Worm (Caenorhabditis elegans) whole organism, L4 larva: ENCODE results near the gene ltah-1.2.

Experiments used
- D1046.2 ChIP-seq: fragments of 200-800 bp; sonication (Bioruptor generic); IDR thresholded peaks from 2 replicates; pipeline ENCODE4 v1.3.6; 2022; ENCODE audit warnings: missing genetic modification characterization, missing compliant biosample characterization
- F44E2.7 ChIP-seq: fragments of 200-800 bp; sonication (Bioruptor generic); IDR thresholded peaks from 2 replicates; pipeline ENCODE4 v2.1.2; 2022; ENCODE audit warnings: missing genetic modification characterization, missing compliant biosample characterization
- R02D3.7 ChIP-seq: fragments of 150-350 bp; sonication (generic microtip); optimal IDR thresholded peaks from 3 replicates; lab custom pipeline; 2014; ENCODE audit warnings: missing biosample characterization, missing genetic modification characterization
- T20F7.1 ChIP-seq: fragments of 200-800 bp; sonication (Bioruptor generic); optimal IDR thresholded peaks from 2 replicates; lab custom pipeline; 2018; ENCODE audit warnings: mild to moderate bottlenecking, missing genetic modification characterization, missing compliant biosample characterization
- T26A8.4 ChIP-seq: fragments of 200-800 bp; sonication (Bioruptor generic); IDR thresholded peaks from 2 replicates; pipeline ENCODE4 v1.3.6; 2022; ENCODE audit warnings: missing genetic modification characterization, missing compliant biosample characterization
- Y105C5A.15 ChIP-seq: fragments of 200-800 bp; sonication (Bioruptor generic); IDR thresholded peaks from 2 replicates; pipeline ENCODE4 v1.3.6; 2022; ENCODE audit warnings: missing genetic modification characterization, missing compliant biosample characterization
- Y48G9A.11 ChIP-seq: fragments of 200-800 bp; sonication (Bioruptor generic); IDR thresholded peaks from 2 replicates; pipeline ENCODE4 v1.3.6; 2022; ENCODE audit warnings: missing genetic modification reagents, missing genetic modification characterization, missing compliant biosample characterization
- Y5F2A.4 ChIP-seq: fragments of 200-800 bp; sonication (Bioruptor generic); optimal IDR thresholded peaks from 2 replicates; lab custom pipeline; 2018; ENCODE audit warnings: mild to moderate bottlenecking, missing genetic modification characterization, missing compliant biosample characterization
- Y75B8A.6 ChIP-seq: fragments of 200-800 bp; sonication (Bioruptor generic); IDR thresholded peaks from 2 replicates; pipeline ENCODE4 v1.3.6; 2022; ENCODE audit warnings: missing genetic modification reagents, missing genetic modification characterization, missing compliant biosample characterization
- ZK337.2 ChIP-seq: fragments of 200-800 bp; sonication (Bioruptor generic); IDR thresholded peaks from 2 replicates; pipeline ENCODE4 v1.3.6; 2022; ENCODE audit warnings: missing genetic modification reagents, missing genetic modification characterization, missing compliant biosample characterization
- ZK546.5 ChIP-seq, 2 experiments: sonication (generic microtip); optimal IDR thresholded peaks; 2 replicates each; lab custom pipeline; 2017; ENCODE audit warnings: missing biosample characterization in 2 of 2, missing genetic modification characterization in 2 of 2
- aly-2 ChIP-seq: sonication (generic microtip); optimal IDR thresholded peaks from 2 replicates; lab custom pipeline; 2018; ENCODE audit warnings: missing biosample characterization, missing genetic modification characterization
- arid-1 ChIP-seq: fragments of 200-800 bp; sonication (Bioruptor generic); conservative IDR thresholded peaks from 2 replicates; pipeline ENCODE4 v1.3.6; 2022; ENCODE audit warnings: missing genetic modification reagents, missing genetic modification characterization, missing compliant biosample characterization
- ceh-20 ChIP-seq: fragments of 200-800 bp; sonication (Bioruptor generic); IDR thresholded peaks from 2 replicates; pipeline ENCODE4 v1.3.6; 2022; ENCODE audit warnings: missing genetic modification reagents, missing genetic modification characterization, missing compliant biosample characterization
- ceh-32 ChIP-seq: sonication (generic microtip); optimal IDR thresholded peaks from 2 replicates; lab custom pipeline; 2016; ENCODE audit warnings: mild to moderate bottlenecking, missing genetic modification characterization, missing compliant biosample characterization; ENCODE audit not compliant: poor library complexity
- ceh-44 ChIP-seq: fragments of 200-800 bp; sonication (Bioruptor generic); IDR thresholded peaks from 2 replicates; pipeline ENCODE4 v1.3.6; 2022; ENCODE audit warnings: missing genetic modification reagents, missing genetic modification characterization, missing compliant biosample characterization
- ceh-62 ChIP-seq: sonication (generic microtip); optimal IDR thresholded peaks from 2 replicates; lab custom pipeline; 2017; ENCODE audit warnings: missing biosample characterization, missing genetic modification characterization
- ceh-82 ChIP-seq: sonication (generic microtip); optimal IDR thresholded peaks from 2 replicates; lab custom pipeline; 2017; ENCODE audit warnings: missing biosample characterization, missing genetic modification characterization
- ces-1 ChIP-seq: fragments of 150-350 bp; sonication (generic microtip); optimal IDR thresholded peaks from 4 replicates; lab custom pipeline; 2014; ENCODE audit warnings: missing biosample characterization, missing genetic modification reagents, missing genetic modification characterization
- cey-2 ChIP-seq: sonication (generic microtip); optimal IDR thresholded peaks from 3 replicates; lab custom pipeline; 2017; ENCODE audit warnings: missing genetic modification characterization, mild to moderate bottlenecking, missing compliant biosample characterization, antibody characterized with exemption, borderline replicate concordance; ENCODE audit not compliant: insufficient read depth
- daf-12 ChIP-seq: fragments of 150-350 bp; optimal IDR thresholded peaks from 2 replicates; lab custom pipeline; 2014; ENCODE audit warnings: missing biosample characterization, missing genetic modification reagents, missing genetic modification characterization
- daf-16 ChIP-seq, 3 experiments: sonication (generic microtip); optimal IDR thresholded peaks; 2 replicates each; lab custom pipeline; 2016 to 2017; ENCODE audit warnings: missing genetic modification characterization in 3 of 3, missing genetic modification reagents in 3 of 3, mild to moderate bottlenecking in 2 of 3, missing compliant biosample characterization in 2 of 3, missing biosample characterization in 1 of 3, moderate library complexity in 1 of 3
- dmd-8 ChIP-seq: fragments of 200-800 bp; sonication (Bioruptor generic); IDR thresholded peaks from 2 replicates; pipeline ENCODE4 v1.3.6; 2022; ENCODE audit warnings: missing genetic modification characterization, missing compliant biosample characterization
- dmd-9 ChIP-seq: fragments of 200-800 bp; sonication (Bioruptor generic); IDR thresholded peaks from 2 replicates; pipeline ENCODE4 v1.3.6; 2022; ENCODE audit warnings: missing genetic modification reagents, missing genetic modification characterization, missing compliant biosample characterization
- dpl-1 ChIP-seq: fragments of 150-350 bp; optimal IDR thresholded peaks from 2 replicates; lab custom pipeline; 2014; ENCODE audit warnings: missing biosample characterization, missing genetic modification reagents, missing genetic modification characterization
- egl-27 ChIP-seq: sonication (generic microtip); optimal IDR thresholded peaks from 3 replicates; lab custom pipeline; 2017; ENCODE audit warnings: missing biosample characterization, missing genetic modification reagents, missing genetic modification characterization
- gei-8 ChIP-seq: fragments of 200-800 bp; sonication (Bioruptor generic); optimal IDR thresholded peaks from 2 replicates; lab custom pipeline; 2018; ENCODE audit warnings: mild to moderate bottlenecking, missing genetic modification characterization, missing compliant biosample characterization
- hmg-1.1 ChIP-seq: fragments of 200-800 bp; sonication (Bioruptor generic); IDR thresholded peaks from 2 replicates; pipeline ENCODE4 v1.3.6; 2022; ENCODE audit warnings: missing genetic modification reagents, missing genetic modification characterization, missing compliant biosample characterization
- jun-1 ChIP-seq: fragments of 150-350 bp; optimal IDR thresholded peaks from 2 replicates; lab custom pipeline; 2014; ENCODE audit warnings: missing biosample characterization, missing genetic modification reagents, missing genetic modification characterization
- lim-7 ChIP-seq: fragments of 200-800 bp; sonication (Bioruptor generic); IDR thresholded peaks from 2 replicates; pipeline ENCODE4 v1.3.6; 2022; ENCODE audit warnings: missing genetic modification characterization, missing compliant biosample characterization
- lin-1 ChIP-seq: fragments of 200-800 bp; sonication (Bioruptor generic); IDR thresholded peaks from 2 replicates; pipeline ENCODE4 v1.3.6; 2022; ENCODE audit warnings: missing genetic modification reagents, missing genetic modification characterization, missing compliant biosample characterization
- lin-15B ChIP-seq: fragments of 150-350 bp; sonication (generic microtip); optimal IDR thresholded peaks from 3 replicates; lab custom pipeline; 2014; ENCODE audit warnings: missing biosample characterization, missing genetic modification characterization
- lin-39 ChIP-seq: fragments of 150-350 bp; optimal IDR thresholded peaks from 2 replicates; lab custom pipeline; 2014; ENCODE audit warnings: missing biosample characterization, missing genetic modification reagents, missing genetic modification characterization
- madf-5 ChIP-seq, 2 experiments: fragments of 200-800 bp; sonication (Bioruptor generic); IDR thresholded peaks; 2 replicates each; pipeline ENCODE4 v1.3.6; 2022; ENCODE audit warnings: missing compliant biosample characterization in 2 of 2, missing genetic modification characterization in 2 of 2
- mdl-1 ChIP-seq, 2 experiments: fragments of 150-350 bp in 1 of 2; sonication (generic microtip) in 1 of 2; optimal IDR thresholded peaks; 2 replicates each; lab custom pipeline; 2014 to 2017; ENCODE audit warnings: missing biosample characterization in 2 of 2, missing genetic modification characterization in 2 of 2
- mep-1 ChIP-seq: fragments of 150-350 bp; sonication (generic microtip); optimal IDR thresholded peaks from 3 replicates; lab custom pipeline; 2014; ENCODE audit warnings: missing biosample characterization, missing genetic modification characterization
- nhr-111 ChIP-seq: fragments of 200-800 bp; sonication (Bioruptor generic); optimal IDR thresholded peaks from 2 replicates; lab custom pipeline; 2018; ENCODE audit warnings: mild to moderate bottlenecking, missing genetic modification characterization, missing compliant biosample characterization
- nhr-25 ChIP-seq: sonication (generic microtip); optimal IDR thresholded peaks from 2 replicates; lab custom pipeline; 2017; ENCODE audit warnings: missing genetic modification characterization, mild to moderate bottlenecking, missing compliant biosample characterization, antibody characterized with exemption, moderate library complexity, borderline replicate concordance; ENCODE audit not compliant: insufficient read depth
- nhr-48 ChIP-seq: sonication (generic microtip); optimal IDR thresholded peaks from 2 replicates; lab custom pipeline; 2016; ENCODE audit warnings: mild to moderate bottlenecking, missing genetic modification characterization, missing compliant biosample characterization
- nhr-76 ChIP-seq: fragments of 150-350 bp; optimal IDR thresholded peaks from 2 replicates; lab custom pipeline; 2014; ENCODE audit warnings: missing biosample characterization, missing genetic modification characterization
- nhr-77 ChIP-seq: fragments of 150-350 bp; optimal IDR thresholded peaks from 2 replicates; lab custom pipeline; 2014; ENCODE audit warnings: missing biosample characterization, missing genetic modification characterization
- saeg-2 ChIP-seq: fragments of 200-800 bp; sonication (Bioruptor generic); IDR thresholded peaks from 2 replicates; pipeline ENCODE4 v1.3.6; 2022; ENCODE audit warnings: missing genetic modification reagents, missing genetic modification characterization, missing compliant biosample characterization
- skn-1 ChIP-seq: fragments of 150-350 bp; optimal IDR thresholded peaks from 2 replicates; lab custom pipeline; 2014; ENCODE audit warnings: missing biosample characterization, missing genetic modification characterization
- spr-3 ChIP-seq: fragments of 200-800 bp; sonication (Bioruptor generic); optimal IDR thresholded peaks from 2 replicates; lab custom pipeline; 2018; ENCODE audit warnings: mild to moderate bottlenecking, missing genetic modification characterization, missing compliant biosample characterization
- tra-1 ChIP-seq: fragments of 200-800 bp; sonication (Bioruptor generic); IDR thresholded peaks from 2 replicates; pipeline ENCODE4 v1.3.6; 2022; ENCODE audit warnings: missing genetic modification reagents, missing genetic modification characterization, missing compliant biosample characterization
- unc-130 ChIP-seq: sonication (generic microtip); optimal IDR thresholded peaks from 2 replicates; lab custom pipeline; 2016; ENCODE audit warnings: missing genetic modification reagents, missing genetic modification characterization, missing compliant biosample characterization
- vab-7 ChIP-seq: fragments of 200-800 bp; sonication (Bioruptor generic); IDR thresholded peaks from 2 replicates; pipeline ENCODE4 v1.3.6; 2022; ENCODE audit warnings: missing genetic modification reagents, missing genetic modification characterization, missing compliant biosample characterization
- zag-1 ChIP-seq: fragments of 150-350 bp; optimal IDR thresholded peaks from 2 replicates; lab custom pipeline; 2014; ENCODE audit warnings: missing biosample characterization, missing genetic modification characterization
- zfp-2 ChIP-seq: sonication (generic microtip); optimal IDR thresholded peaks from 2 replicates; lab custom pipeline; 2016; ENCODE audit warnings: mild to moderate bottlenecking, missing genetic modification characterization, missing compliant biosample characterization
- zip-11 ChIP-seq: fragments of 200-800 bp; sonication (Bioruptor generic); IDR thresholded peaks from 2 replicates; pipeline ENCODE4 v1.3.6; 2022; ENCODE audit warnings: missing genetic modification characterization, missing compliant biosample characterization
- ztf-11 ChIP-seq: fragments of 150-350 bp; optimal IDR thresholded peaks from 2 replicates; lab custom pipeline; 2014; ENCODE audit warnings: missing biosample characterization, missing genetic modification characterization
- ztf-7 ChIP-seq: fragments of 150-350 bp; optimal IDR thresholded peaks from 2 replicates; lab custom pipeline; 2014; ENCODE audit warnings: missing biosample characterization, missing genetic modification characterization

ltah-1.2 gene

DNA sequence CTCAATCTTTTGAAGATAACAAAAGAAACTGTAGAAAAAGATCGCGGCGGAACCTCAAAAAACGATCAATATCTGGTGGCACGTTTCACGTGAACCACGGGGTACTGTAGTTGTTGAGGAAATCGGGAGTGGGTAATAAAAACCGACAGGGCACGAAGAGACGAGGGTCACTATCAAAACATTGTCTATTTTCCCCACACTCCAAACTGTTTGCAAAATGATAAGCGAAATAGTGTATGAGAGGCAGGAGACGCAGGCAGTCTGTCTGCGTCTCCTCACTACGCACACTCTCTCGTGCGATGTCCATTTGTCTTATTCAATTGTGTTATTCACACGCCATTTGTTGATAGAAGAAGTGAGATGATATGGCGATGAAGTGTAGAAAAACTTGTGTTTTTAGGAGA, 40.5 kb upstream of the ltah-1.2 start (continued):
- TF ChIP-seq unc-130 (GFP tag; lab: Kevin White, UChicago) (no peak), aly-2 (tag; lab: Kevin White, UChicago) (no peak), zip-11 (GFP tag; lab: Robert Waterston, UW) (no peak), egl-27 (tag; lab: Kevin White, UChicago) (no peak), arid-1 (GFP tag; lab: Robert Waterston, UW) (no peak), lin-15B (tag; lab: Kevin White, UChicago) (no peak), madf-5 (GFP tag; IDR thresholded peaks at IDR 0.05; lab: Robert Waterston, UW) (no peak), zfp-2 (tag; lab: Kevin White, UChicago) (no peak), ZK546.5 (tag; optimal IDR thresholded peaks at IDR 0.05; lab: Kevin White, UChicago) (no peak), saeg-2 (no peak), ceh-82 (tag; lab: Kevin White, UChicago) (no peak), ceh-32 (tag; lab: Kevin White, UChicago) (no peak), ceh-20 (GFP tag; lab: Robert Waterston, UW) (no peak), dpl-1 (GFP tag; lab: Kevin White, UChicago) (peak; percentile 33), T20F7.1 (GFP tag; lab: Kevin White, UChicago) (no peak), lin-39 (tag; lab: Kevin White, UChicago) (no peak), mdl-1 (tag; optimal IDR thresholded peaks at IDR 0.05; lab: Kevin White, UChicago) (peak; percentile 55 to 81), jun-1 (tag; lab: Kevin White, UChicago) (no peak), ZK337.2 (GFP tag; lab: Robert Waterston, UW) (no peak), Y48G9A.11 (GFP tag; lab: Robert Waterston, UW) (no peak), ceh-44 (GFP tag; lab: Robert Waterston, UW) (no peak), nhr-77 (tag; lab: Kevin White, UChicago) (peak; percentile 29), ztf-11 (tag; lab: Kevin White, UChicago) (no peak), daf-12 (tag; lab: Kevin White, UChicago) (no peak), R02D3.7 (tag; lab: Kevin White, UChicago) (no peak), ztf-7 (no peak), hmg-1.1 (GFP tag; lab: Robert Waterston, UW) (no peak; the same call in 1 of the 2 replicates), nhr-25 (tag; lab: Kevin White, UChicago) (peak; percentile 41), zag-1 (no peak), dmd-8 (GFP tag; lab: Robert Waterston, UW) (no peak), Y75B8A.6 (GFP tag; lab: Robert Waterston, UW) (no peak), T26A8.4 (GFP tag; lab: Robert Waterston, UW) (peak; percentile 61), Y105C5A.15 (GFP tag; lab: Robert Waterston, UW) (no peak), spr-3 (GFP tag; lab: Kevin White, UChicago) (no peak), Y5F2A.4 (no peak), vab-7 (GFP tag; lab: Robert Waterston, UW) (no peak), tra-1 (no peak), cey-2 (tag; lab: Kevin White, UChicago) (peak; percentile 71), nhr-48 (tag; lab: Kevin White, UChicago) (peak; percentile 94), gei-8 (GFP tag; lab: Kevin White, UChicago) (no peak), D1046.2 (GFP tag; lab: Robert Waterston, UW) (no peak), lim-7 (GFP tag; lab: Robert Waterston, UW) (no peak), lin-1 (GFP tag; lab: Robert Waterston, UW) (no peak), ces-1 (GFP tag; lab: Kevin White, UChicago) (no peak), F44E2.7 (no peak), nhr-111 (GFP tag; lab: Kevin White, UChicago) (no peak), ceh-62 (tag; lab: Kevin White, UChicago) (no peak), skn-1 (no peak), mep-1 (tag; lab: Kevin White, UChicago) (peak; percentile 24), daf-16 (GFP tag; optimal IDR thresholded peaks at IDR 0.05; lab: Kevin White, UChicago) (no peak), daf-16 (tag; optimal IDR thresholded peaks at IDR 0.05; lab: Kevin White, UChicago) (peak; percentile 96), nhr-76 (tag; lab: Kevin White, UChicago) (no peak), dmd-9 (GFP tag; lab: Robert Waterston, UW) (no peak)
